Worm (Caenorhabditis elegans) whole organism, L4/young adult: Measurements from ENCODE around the gene T12G3.11.

Source experiments
- W03F9.2 ChIP-seq: fragments of 150-350 bp; optimal IDR thresholded peaks from 2 replicates; lab custom pipeline; 2014; ENCODE audit warnings: missing biosample characterization, missing genetic modification characterization
- dao-5 ChIP-seq: sonication (generic microtip); optimal IDR thresholded peaks from 2 replicates; lab custom pipeline; 2016; ENCODE audit warnings: missing genotype, missing genetic modification characterization, moderate library complexity, missing compliant biosample characterization
- him-1 ChIP-seq: sonication (generic microtip); optimal IDR thresholded peaks from 2 replicates; lab custom pipeline; 2016; ENCODE audit warnings: missing genotype, missing genetic modification reagents, missing genetic modification characterization, missing compliant biosample characterization

T12G3.11 gene

ce11 chrIV:12046524-12047203 lies 17.1 kb upstream of the T12G3.11 start, which contains the start of gene T12G3.2:
TSS of gene T12G3.2 (minus strand) at chrIV:12046967.
- TF ChIP-seq dao-5 (tag; lab: Kevin White, UChicago): no peak
- TF ChIP-seq him-1 (tag; lab: Kevin White, UChicago): no peak
- TF ChIP-seq W03F9.2 (tag; lab: Kevin White, UChicago): no peak

DNA sequence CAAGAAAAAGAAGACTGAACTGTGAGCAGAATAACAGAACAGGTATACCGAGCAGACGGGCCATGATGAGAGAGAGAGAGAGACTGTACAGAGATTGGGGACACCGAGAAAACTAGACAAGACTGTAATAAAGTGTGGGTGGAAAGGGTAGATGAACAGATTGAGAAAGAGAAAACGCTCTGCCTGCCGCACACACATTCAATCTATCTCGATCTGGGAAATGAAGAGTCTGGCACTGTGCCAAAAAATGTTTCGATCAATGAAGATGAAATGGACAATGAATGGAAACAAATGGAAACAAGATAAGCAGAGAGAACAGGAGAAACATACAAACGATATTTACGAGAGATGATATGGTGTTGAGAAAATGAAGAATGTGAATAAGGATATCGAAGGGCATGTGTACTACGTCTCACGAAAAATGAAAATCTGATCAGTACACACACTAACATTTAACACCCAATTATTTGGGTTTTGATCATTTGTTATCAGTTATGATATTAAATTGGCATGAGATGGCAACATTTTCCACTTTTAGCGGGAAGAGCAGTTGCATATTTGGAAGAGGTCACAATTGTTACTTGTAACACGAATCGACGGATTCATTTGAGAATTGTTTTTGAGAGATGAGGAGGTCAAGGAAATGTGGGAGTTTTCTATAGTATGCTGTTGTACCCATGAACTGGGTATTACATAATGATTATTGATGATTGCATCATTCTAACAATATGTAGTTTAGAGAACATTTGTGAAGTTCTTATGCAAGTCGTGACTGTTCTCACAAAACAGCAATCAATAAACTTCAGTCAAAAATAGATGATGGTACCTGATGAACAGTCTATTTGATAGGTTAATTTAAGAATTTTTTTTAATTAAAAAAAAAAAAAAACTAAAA lies 15.5 kb upstream of the T12G3.11 start:
- no peak for TF ChIP-seq dao-5 (tag; lab: Kevin White, UChicago)
- no peak for TF ChIP-seq him-1 (tag; lab: Kevin White, UChicago)
- TF ChIP-seq W03F9.2 (tag; lab: Kevin White, UChicago): no peak

ce11 chrIV:12043054-12043453 lies 13.5 kb upstream of the T12G3.11 start:
- TF ChIP-seq dao-5 (tag; lab: Kevin White, UChicago) (no peak), W03F9.2 (tag; lab: Kevin White, UChicago) (no peak), him-1 (tag; lab: Kevin White, UChicago) (no peak)

ce11 chrIV:12040431-12040830 lies 10.9 kb upstream of the T12G3.11 start:
- no peak for TF ChIP-seq him-1 (tag; lab: Kevin White, UChicago)

DNA sequence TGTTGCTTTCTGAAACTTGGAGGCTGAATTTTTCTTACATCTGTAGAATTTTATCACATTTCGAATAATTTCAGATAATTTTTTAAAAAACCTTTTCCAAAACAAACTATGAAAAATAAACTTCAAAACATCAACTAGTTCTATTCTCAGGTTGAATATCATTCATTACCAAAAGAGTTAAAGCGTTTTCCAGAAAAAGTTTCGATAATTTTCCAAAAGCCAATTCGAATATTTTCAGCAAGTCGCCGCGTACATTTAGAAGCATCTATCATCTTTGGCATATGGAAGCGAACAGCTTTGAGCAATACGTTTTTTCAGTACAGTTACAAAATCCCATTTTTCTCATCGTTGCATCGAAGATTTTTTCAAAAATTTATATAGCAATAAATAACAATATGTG lies 7.4 kb upstream of the T12G3.11 start:
- TF ChIP-seq W03F9.2 (tag; lab: Kevin White, UChicago) (peak; percentile 39), him-1 (tag; lab: Kevin White, UChicago) (no peak), dao-5 (tag; lab: Kevin White, UChicago) (no peak)

ce11 chrIV:12035422-12035821 lies 5.8 kb upstream of the T12G3.11 start:
- TF ChIP-seq dao-5 (tag; lab: Kevin White, UChicago) (no peak), W03F9.2 (tag; lab: Kevin White, UChicago) (no peak), him-1 (tag; lab: Kevin White, UChicago) (no peak)

DNA sequence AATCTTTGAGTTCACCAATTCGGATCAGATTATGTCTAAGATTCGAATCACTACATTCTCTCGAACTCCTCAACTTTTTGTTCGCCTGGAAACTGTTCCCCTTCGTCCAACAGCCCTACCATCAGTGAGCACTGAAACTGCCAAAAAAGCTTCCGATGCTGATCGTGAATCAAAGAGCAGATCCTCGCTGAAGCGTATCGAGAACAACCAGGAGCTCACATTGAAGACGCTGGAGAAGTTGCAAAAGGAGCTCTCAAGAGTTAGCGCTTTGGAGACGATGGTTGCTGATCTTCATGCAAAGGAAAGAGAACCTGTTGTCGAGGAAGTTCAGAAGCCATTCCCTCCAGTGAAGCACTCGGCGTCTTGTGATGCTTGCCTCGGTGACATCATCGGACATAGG lies 5.2 kb upstream of the T12G3.11 start:
- no peak for TF ChIP-seq him-1 (tag; lab: Kevin White, UChicago)
- TF ChIP-seq dao-5 (tag; lab: Kevin White, UChicago): no peak
- no peak for TF ChIP-seq W03F9.2 (tag; lab: Kevin White, UChicago)

DNA sequence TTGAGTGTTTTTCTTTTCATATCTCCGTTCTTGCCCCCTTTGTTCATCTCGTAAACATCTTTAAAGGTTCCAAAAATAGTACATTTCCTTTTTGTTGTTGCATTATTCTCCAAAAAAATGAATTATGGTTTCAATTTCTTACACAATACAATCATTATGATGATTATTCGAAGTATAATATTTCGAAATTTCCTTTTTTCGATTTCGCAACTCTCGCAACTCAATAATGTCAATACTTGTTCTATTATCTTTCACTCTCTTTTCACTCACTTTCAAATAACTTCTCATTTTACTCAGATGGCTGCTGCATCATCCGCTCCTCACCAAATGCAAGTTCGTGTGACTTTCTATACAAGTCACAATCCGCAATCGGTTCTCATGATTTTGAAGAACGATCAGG lies 4.4 kb upstream of the T12G3.11 start, which contains the start of gene sqst-1:
Gene sqst-1 (plus strand): TSS at position 298 of the 400 bp plus-strand sequence.
- TF ChIP-seq him-1 (tag; lab: Kevin White, UChicago): no peak
- no peak for TF ChIP-seq dao-5 (tag; lab: Kevin White, UChicago)
- peak; percentile 12 for TF ChIP-seq W03F9.2 (tag; lab: Kevin White, UChicago)

DNA sequence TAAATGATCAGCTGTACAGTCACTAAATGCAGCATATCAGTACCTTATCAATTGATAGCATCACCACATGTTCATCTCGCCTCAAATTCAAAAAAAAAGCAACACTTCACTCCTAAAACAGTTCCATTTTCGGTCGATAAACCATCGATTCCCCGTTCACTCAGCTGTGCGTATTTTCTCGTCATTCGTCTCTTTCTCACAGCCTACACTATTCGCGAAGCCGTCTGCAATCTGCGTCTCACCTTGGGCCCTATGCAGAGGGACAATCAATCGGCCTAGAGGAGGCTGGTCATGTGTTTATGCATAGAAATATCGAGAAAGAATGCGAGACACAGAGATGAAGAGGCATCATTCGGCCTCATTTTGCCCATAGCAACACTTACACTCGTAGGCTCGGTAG lies 2.8 kb upstream of the T12G3.11 start:
- TF ChIP-seq him-1 (tag; lab: Kevin White, UChicago) (peak; percentile 8), dao-5 (tag; lab: Kevin White, UChicago) (peak; percentile 66), W03F9.2 (tag; lab: Kevin White, UChicago) (peak; percentile 2)

ce11 chrIV:12031003-12031402 lies 1.4 kb upstream of the T12G3.11 start, which contains the start of the genes T12G3.6 and mrpl-51:
TSS of gene T12G3.6 (minus strand) at chrIV:12031271.
TSS of gene mrpl-51 (plus strand) at chrIV:12031324.
- TF ChIP-seq dao-5 (tag; lab: Kevin White, UChicago): no peak
- no peak for TF ChIP-seq him-1 (tag; lab: Kevin White, UChicago)
- TF ChIP-seq W03F9.2 (tag; lab: Kevin White, UChicago): no peak

- TF ChIP-seq W03F9.2 (tag; lab: Kevin White, UChicago) (no peak), dao-5 (tag; lab: Kevin White, UChicago) (no peak), him-1 (tag; lab: Kevin White, UChicago) (no peak)
These were observed 498 bp downstream of the T12G3.11 start, which contains the start of gene tgn-38 for ce11 chrIV:12029074-12029473. TSS of gene tgn-38 (minus strand) at chrIV:12029174.

DNA sequence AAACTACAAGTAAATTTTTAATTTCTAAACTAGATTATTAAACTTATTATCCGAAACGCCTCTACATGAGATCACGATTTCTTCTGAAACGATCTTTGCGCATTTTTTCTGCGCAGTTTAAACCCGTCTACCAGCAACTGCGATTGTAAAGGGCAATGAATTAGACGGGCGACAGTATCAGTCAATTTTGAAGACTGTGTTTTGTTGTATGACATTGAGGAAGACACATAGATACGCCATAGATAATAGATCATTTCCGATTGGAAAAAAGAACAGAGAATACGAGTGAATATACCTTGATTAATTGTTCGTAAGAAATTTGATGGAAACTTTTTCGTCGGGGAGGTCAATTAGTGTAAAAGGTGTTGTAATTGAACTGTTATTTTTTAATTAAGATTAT lies 8.2 kb downstream of the T12G3.11 start:
- no peak for TF ChIP-seq W03F9.2 (tag; lab: Kevin White, UChicago)

- no peak for TF ChIP-seq W03F9.2 (tag; lab: Kevin White, UChicago)
- TF ChIP-seq him-1 (tag; lab: Kevin White, UChicago): no peak
- no peak for TF ChIP-seq dao-5 (tag; lab: Kevin White, UChicago)
These were observed 10.7 kb downstream of the T12G3.11 start for ce11 chrIV:12018920-12019319.
